Fruit fly (Drosophila melanogaster) whole organism, wandering third instar larva: ENCODE results near the gene grnd.

Experiments used
- Abd-B ChIP-seq: fragments of >200 bp; optimal IDR thresholded peaks from 2 replicates; lab custom pipeline; 2017; ENCODE audit warnings: missing biosample characterization, missing genetic modification characterization
- CG32264 ChIP-seq: fragments of 200-800 bp; sonication (Bioruptor generic); optimal IDR thresholded peaks from 2 replicates; lab custom pipeline; 2016; ENCODE audit warnings: missing biosample characterization, missing genetic modification characterization
- CrebA ChIP-seq: fragments of 200-800 bp; sonication (Bioruptor generic); optimal IDR thresholded peaks from 2 replicates; lab custom pipeline; 2016; ENCODE audit warnings: missing biosample characterization, mild to moderate bottlenecking, missing genetic modification characterization, borderline replicate concordance
- Dfd ChIP-seq: fragments of >200 bp; optimal IDR thresholded peaks from 2 replicates; lab custom pipeline; 2017; ENCODE audit warnings: missing biosample characterization, missing genetic modification characterization
- Dif ChIP-seq: fragments of 200-275, 200-300 bp; sonication (Bioruptor generic); optimal IDR thresholded peaks from 2 replicates; lab custom pipeline; 2018; ENCODE audit warnings: missing biosample characterization, missing genetic modification characterization; ENCODE audit not compliant: partially characterized antibody
- HLH106 ChIP-seq: fragments of 200-800 bp; optimal IDR thresholded peaks from 3 replicates; lab custom pipeline; 2019; ENCODE audit warnings: missing biosample characterization, mild to moderate bottlenecking, missing genetic modification characterization, moderate library complexity
- Hnf4 ChIP-seq: fragments of 200-800 bp; sonication (Bioruptor generic); optimal IDR thresholded peaks from 2 replicates; lab custom pipeline; 2016; ENCODE audit warnings: missing biosample characterization, mild to moderate bottlenecking, missing genetic modification characterization
- Hr78 ChIP-seq: fragments of >200 bp; optimal IDR thresholded peaks from 2 replicates; lab custom pipeline; 2017; ENCODE audit warnings: missing biosample characterization, missing genetic modification characterization
- Hr83 ChIP-seq: fragments of 200-300 bp; sonication (Bioruptor generic); optimal IDR thresholded peaks from 2 replicates; lab custom pipeline; 2016; ENCODE audit warnings: missing biosample characterization, mild to moderate bottlenecking, missing genetic modification characterization, moderate library complexity; ENCODE audit not compliant: poor library complexity, severe bottlenecking
- Jra ChIP-seq: sonication (Bioruptor generic); optimal IDR thresholded peaks from 2 replicates; lab custom pipeline; 2016; ENCODE audit warnings: missing biosample characterization, missing genetic modification characterization
- Myc ChIP-seq: fragments of >200 bp; optimal IDR thresholded peaks from 2 replicates; lab custom pipeline; 2017
- N ChIP-seq: fragments of >200 bp; optimal IDR thresholded peaks from 2 replicates; lab custom pipeline; 2018; ENCODE audit warnings: missing biosample characterization, missing external identifiers, missing genetic modification characterization
- OdsH ChIP-seq: fragments of 200-800 bp; sonication (Bioruptor generic); optimal IDR thresholded peaks from 2 replicates; lab custom pipeline; 2016; ENCODE audit warnings: missing biosample characterization, mild to moderate bottlenecking, missing genetic modification characterization
- Rel ChIP-seq, 2 experiments: fragments of 200-800 bp; sonication (Bioruptor generic) in 1 of 2; optimal IDR thresholded peaks; 2 replicates in 1 of 2; 3 replicates in 1 of 2; lab custom pipeline; 2016 to 2019; ENCODE audit warnings: mild to moderate bottlenecking in 2 of 2, missing biosample characterization in 2 of 2, missing genetic modification characterization in 2 of 2, moderate library complexity in 1 of 2
- Sp1 ChIP-seq: fragments of 200-800 bp; sonication (Bioruptor generic); optimal IDR thresholded peaks from 3 replicates; lab custom pipeline; 2019; ENCODE audit warnings: missing biosample characterization, mild to moderate bottlenecking, missing genetic modification characterization, moderate library complexity
- Vsx2 ChIP-seq: fragments of 200-300, 225-300 bp; sonication (Bioruptor generic); optimal IDR thresholded peaks from 2 replicates; lab custom pipeline; 2018; ENCODE audit warnings: missing biosample characterization, missing genetic modification characterization; ENCODE audit not compliant: partially characterized antibody
- brk ChIP-seq: fragments of 200-800 bp; sonication (Bioruptor generic); optimal IDR thresholded peaks from 2 replicates; lab custom pipeline; 2016; ENCODE audit warnings: missing biosample characterization, mild to moderate bottlenecking, missing genetic modification characterization
- dl ChIP-seq, 2 experiments: fragments of 175-275, 200-275 bp in 1 of 2; fragments of 200-275 bp in 1 of 2; sonication (Bioruptor generic); optimal IDR thresholded peaks; lab custom pipeline; 2018; ENCODE audit warnings: mild to moderate bottlenecking in 2 of 2, missing biosample characterization in 2 of 2, missing genetic modification characterization in 2 of 2, moderate library complexity in 2 of 2; ENCODE audit not compliant: partially characterized antibody in 2 of 2, insufficient read depth in 1 of 2
- dsf ChIP-seq: sonication (Bioruptor generic); optimal IDR thresholded peaks from 2 replicates; lab custom pipeline; 2016; ENCODE audit warnings: missing biosample characterization, missing genetic modification characterization, borderline replicate concordance
- ey ChIP-seq: fragments of 200-800 bp; sonication (Bioruptor generic); optimal IDR thresholded peaks from 2 replicates; lab custom pipeline; 2016; ENCODE audit warnings: missing biosample characterization, missing genetic modification characterization
- foxo ChIP-seq, 2 experiments: fragments of 200-800 bp; sonication (Bioruptor generic); optimal IDR thresholded peaks; 2 replicates in 1 of 2; 3 replicates in 1 of 2; lab custom pipeline; 2016 to 2017; ENCODE audit warnings: missing biosample characterization in 2 of 2, missing genetic modification characterization in 2 of 2
- fru ChIP-seq: fragments of 200-800 bp; sonication (Bioruptor generic); optimal IDR thresholded peaks from 3 replicates; lab custom pipeline; 2016; ENCODE audit warnings: missing biosample characterization, mild to moderate bottlenecking, missing genetic modification characterization
- jim ChIP-seq: fragments of 175-275, 200-325 bp; sonication (Bioruptor generic); optimal IDR thresholded peaks from 2 replicates; lab custom pipeline; 2016; ENCODE audit warnings: missing biosample characterization, mild to moderate bottlenecking, missing genetic modification characterization
- lola ChIP-seq: fragments of >200 bp; optimal IDR thresholded peaks from 2 replicates; lab custom pipeline; 2017; ENCODE audit warnings: missing biosample characterization, missing genetic modification characterization
- pan ChIP-seq: fragments of >200 bp; optimal IDR thresholded peaks from 2 replicates; lab custom pipeline; 2017
- rgr ChIP-seq: fragments of 200-800 bp; sonication (Bioruptor generic); optimal IDR thresholded peaks from 3 replicates; lab custom pipeline; 2016; ENCODE audit warnings: missing biosample characterization, mild to moderate bottlenecking, missing genetic modification characterization
- usp ChIP-seq: fragments of >200 bp; optimal IDR thresholded peaks from 2 replicates; lab custom pipeline; 2017; ENCODE audit warnings: missing biosample characterization, missing genetic modification characterization

The grnd gene

dm6 chr2L:18518852-18519251 is 33.6 kb downstream of the grnd start:
- TF ChIP-seq Dfd (GFP tag; lab: Kevin White, UChicago) (no peak), Jra (no peak), OdsH (GFP tag; lab: Kevin White, UChicago) (no peak), Hr78 (GFP tag; lab: Kevin White, UChicago) (no peak), Vsx2 (GFP tag; lab: Kevin White, UChicago) (no peak), dsf (GFP tag; lab: Kevin White, UChicago) (no peak), Sp1 (GFP tag; lab: Kevin White, UChicago) (no peak), N (GFP tag; lab: Kevin White, UChicago) (no peak), CG32264 (GFP tag; lab: Kevin White, UChicago) (no peak), usp (GFP tag; lab: Kevin White, UChicago) (no peak), foxo (GFP tag; optimal IDR thresholded peaks at IDR 0.05; lab: Kevin White, UChicago) (no peak)

dm6 chr2L:18522258-18522657 is 37.0 kb downstream of the grnd start:
- TF ChIP-seq Abd-B (no peak), usp (GFP tag; lab: Kevin White, UChicago) (no peak), Myc (lab: Kevin White, UChicago) (no peak), Hr83 (GFP tag; lab: Kevin White, UChicago) (no peak), Vsx2 (GFP tag; lab: Kevin White, UChicago) (no peak), pan (no peak), Rel (GFP tag; optimal IDR thresholded peaks at IDR 0.05; lab: Kevin White, UChicago) (no peak), Rel (tag; optimal IDR thresholded peaks at IDR 0.05; lab: Kevin White, UChicago) (no peak), ey (GFP tag; lab: Kevin White, UChicago) (no peak), CrebA (GFP tag; lab: Kevin White, UChicago) (no peak), jim (GFP tag; lab: Kevin White, UChicago) (no peak), rgr (GFP tag; lab: Kevin White, UChicago) (no peak)

dm6 chr2L:18523003-18523402 is 37.8 kb downstream of the grnd start:
- TF ChIP-seq Dif (GFP tag; lab: Kevin White, UChicago) (no peak), foxo (GFP tag; optimal IDR thresholded peaks at IDR 0.05; lab: Kevin White, UChicago) (peak in 1 of 2 experiments; percentile 10), fru (GFP tag; lab: Kevin White, UChicago) (peak; percentile 38)

dm6 chr2L:18524896-18525295 is 39.7 kb downstream of the grnd start:
- TF ChIP-seq Vsx2 (GFP tag; lab: Kevin White, UChicago) (no peak), Rel (GFP tag; optimal IDR thresholded peaks at IDR 0.05; lab: Kevin White, UChicago) (no peak), Rel (tag; optimal IDR thresholded peaks at IDR 0.05; lab: Kevin White, UChicago) (no peak), Myc (lab: Kevin White, UChicago) (no peak), Hnf4 (GFP tag; lab: Kevin White, UChicago) (no peak), brk (no peak), rgr (GFP tag; lab: Kevin White, UChicago) (no peak), N (GFP tag; lab: Kevin White, UChicago) (no peak), HLH106 (tag; lab: Kevin White, UChicago) (no peak), Dfd (GFP tag; lab: Kevin White, UChicago) (no peak), jim (GFP tag; lab: Kevin White, UChicago) (no peak), dl (GFP tag; optimal IDR thresholded peaks at IDR 0.05; lab: Kevin White, UChicago; ENCODE audit: insufficient read depth in 1 of 2, partially characterized antibody in 2 of 2) (no peak)

- TF ChIP-seq lola: no peak
- no peak for TF ChIP-seq pan
- TF ChIP-seq CrebA (GFP tag; lab: Kevin White, UChicago): no peak
- TF ChIP-seq Vsx2 (GFP tag; lab: Kevin White, UChicago): no peak
- no peak for TF ChIP-seq dsf (GFP tag; lab: Kevin White, UChicago)
- TF ChIP-seq, all 38 proteins: peak for 0
These were observed 40.8 kb downstream of the grnd start for dm6 chr2L:18526005-18526404.
